Worm (Caenorhabditis elegans): ENCODE data around the gene srh-298.

Gene srh-298

ce11 chrV:17780285-17780684 is 38.4 kb upstream of the srh-298 start:
- TF ChIP-seq snpc-4 (GFP tag; optimal IDR thresholded peaks at IDR 0.05) (no peak), snpc-4 (tag; optimal IDR thresholded peaks at IDR 0.05) (peak in 1 of 4 experiments; percentile 10), nhr-80 (tag; optimal IDR thresholded peaks at IDR 0.05) (peak; percentile 56), unc-130 (GFP tag; optimal IDR thresholded peaks at IDR 0.05) (no peak)

DNA sequence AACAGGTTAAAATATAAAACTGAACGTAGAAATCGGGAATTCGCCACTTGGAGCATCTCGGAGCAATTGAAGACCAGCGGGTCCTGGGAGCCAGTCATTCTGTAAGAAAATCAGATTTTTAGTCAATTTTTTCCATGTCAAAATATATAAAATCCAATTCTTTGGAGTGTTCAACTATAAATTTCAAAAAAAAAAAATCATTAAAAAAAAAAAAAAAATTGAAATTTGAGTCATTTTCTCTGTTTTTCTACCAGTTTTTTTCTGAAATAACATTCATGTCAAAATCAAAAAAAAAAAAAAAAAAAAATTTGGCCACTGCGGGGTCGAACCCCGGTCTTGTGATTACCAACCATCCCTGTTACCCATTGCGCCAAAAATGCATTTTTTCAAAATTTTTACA is 35.1 kb upstream of the srh-298 start, which contains the start of gene srab-12:
srab-12 (minus strand) TSS at position 101 of the 400 bp plus-strand sequence.
- TF ChIP-seq attf-6 (GFP tag; IDR thresholded peaks at IDR 0.05) (no peak), F49E8.2 (tag; optimal IDR thresholded peaks at IDR 0.05; ENCODE audit: insufficient read depth) (no peak), nhr-27 (tag; optimal IDR thresholded peaks at IDR 0.05) (no peak), B0019.2 (GFP tag; conservative IDR thresholded peaks at IDR 0.05) (no peak), rpc-1 (optimal IDR thresholded peaks at IDR 0.05) (no peak), rpc-1 (tag; optimal IDR thresholded peaks at IDR 0.05) (no peak), C06A6.2 (GFP tag; conservative IDR thresholded peaks at IDR 0.05) (no peak), egrh-3 (GFP tag; IDR thresholded peaks at IDR 0.05) (no peak), tlf-1 (GFP tag; optimal IDR thresholded peaks at IDR 0.05) (no peak), madf-10 (tag; optimal IDR thresholded peaks at IDR 0.05) (no peak), dpff-1 (tag; optimal IDR thresholded peaks at IDR 0.05) (no peak), nhr-120 (GFP tag; IDR thresholded peaks at IDR 0.05) (no peak), ceh-100 (GFP tag; IDR thresholded peaks at IDR 0.05) (no peak), F33H1.4 (GFP tag; IDR thresholded peaks at IDR 0.05) (no peak), ceh-91 (GFP tag; IDR thresholded peaks at IDR 0.05) (no peak), him-1 (tag; optimal IDR thresholded peaks at IDR 0.05) (no peak)

DNA sequence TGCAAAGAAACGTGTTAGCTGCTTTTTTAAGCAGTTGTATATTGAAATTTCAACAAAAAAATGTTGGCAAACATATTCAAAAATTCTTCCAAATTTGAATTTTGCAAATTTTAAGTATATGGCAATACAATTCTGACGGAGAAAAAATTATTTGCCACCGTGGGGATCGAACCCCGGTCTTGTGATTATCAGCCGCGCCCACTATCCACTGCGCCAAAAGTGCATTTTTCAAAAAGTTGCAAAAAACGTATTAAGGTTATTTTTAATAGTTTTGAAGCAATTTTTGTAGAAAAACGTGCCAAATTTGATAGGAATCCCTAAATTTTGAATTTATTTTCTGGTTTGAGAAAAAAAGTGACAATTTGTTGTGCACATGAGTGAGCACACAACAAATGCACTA is 34.3 kb upstream of the srh-298 start:
- TF ChIP-seq rpc-1 (optimal IDR thresholded peaks at IDR 0.05) (no peak), rpc-1 (tag; optimal IDR thresholded peaks at IDR 0.05) (peak; percentile 41), hmg-20 (GFP tag; IDR thresholded peaks at IDR 0.05) (no peak), tbp1 (GFP tag; optimal IDR thresholded peaks at IDR 0.05) (peak; percentile 53)

- TF ChIP-seq hmg-20 (GFP tag; IDR thresholded peaks at IDR 0.05) (no peak), ztf-22 (GFP tag; optimal IDR thresholded peaks at IDR 0.05) (no peak), F57C9.4 (tag; optimal IDR thresholded peaks at IDR 0.05) (no peak), ekl-4 (GFP tag; IDR thresholded peaks at IDR 0.05) (no peak), K11D2.4 (GFP tag; IDR thresholded peaks at IDR 0.05) (no peak), ztf-28 (GFP tag; IDR thresholded peaks at IDR 0.05) (no peak), B0261.1 (tag; optimal IDR thresholded peaks at IDR 0.05) (no peak), attf-6 (GFP tag; IDR thresholded peaks at IDR 0.05) (no peak)
Observed at ce11 chrV:17790191-17790590, 28.5 kb upstream of the srh-298 start, which contains the start of gene srh-290. TSS of gene srh-290 (plus strand) at chrV:17790491.

DNA sequence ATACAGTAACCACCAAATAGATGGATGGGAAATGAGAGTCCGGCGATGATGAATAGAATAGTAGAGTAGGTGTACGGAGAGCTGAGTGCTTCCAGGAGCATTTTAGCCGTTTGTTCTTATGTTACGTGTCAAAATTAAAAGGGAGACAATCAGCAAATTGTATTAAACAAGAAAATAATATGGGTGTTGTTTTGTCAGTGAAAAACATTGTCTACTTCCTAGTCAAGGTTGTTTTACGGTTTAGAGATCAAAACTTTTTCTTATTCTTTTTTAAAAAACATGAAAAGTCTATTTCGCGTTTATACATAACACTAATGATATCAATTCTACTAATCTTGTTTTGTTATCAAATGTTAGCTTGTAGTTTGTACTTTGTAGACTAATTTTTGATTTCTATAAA is 24.7 kb upstream of the srh-298 start, which contains the start of gene srh-289:
srh-289 (minus strand) TSS at position 101 of the 400 bp plus-strand sequence.
- TF ChIP-seq ccch-3 (GFP tag; optimal IDR thresholded peaks at IDR 0.05), result no peak
- no peak for TF ChIP-seq aptf-2 (GFP tag; conservative IDR thresholded peaks at IDR 0.05)
- TF ChIP-seq snpc-1.1 (tag; optimal IDR thresholded peaks at IDR 0.05; ENCODE audit: insufficient read depth), result no peak
- no peak for TF ChIP-seq snpc-3.4 (tag; optimal IDR thresholded peaks at IDR 0.05)
- no peak for TF ChIP-seq mel-28 (tag; optimal IDR thresholded peaks at IDR 0.05; ENCODE audit: borderline replicate concordance)
- no peak for TF ChIP-seq F55B11.4 (tag; optimal IDR thresholded peaks at IDR 0.05; ENCODE audit: borderline replicate concordance, insufficient read depth)
- no peak for TF ChIP-seq F57A8.1 (GFP tag; optimal IDR thresholded peaks at IDR 0.05)
- no peak for TF ChIP-seq T26A5.8 (tag; optimal IDR thresholded peaks at IDR 0.05)
- no peak for TF ChIP-seq ztf-25 (GFP tag; IDR thresholded peaks at IDR 0.05)
- TF ChIP-seq pha-4 (tag; optimal IDR thresholded peaks at IDR 0.05), result no peak
- TF ChIP-seq ama-1 (optimal IDR thresholded peaks at IDR 0.05), result no peak
- no peak for TF ChIP-seq ama-1 (GFP tag; optimal IDR thresholded peaks at IDR 0.05)
- no peak for TF ChIP-seq pbrm-1 (GFP tag; IDR thresholded peaks at IDR 0.05)
- TF ChIP-seq athp-1 (tag; optimal IDR thresholded peaks at IDR 0.05), result no peak
- TF ChIP-seq snpc-1.3 (tag; optimal IDR thresholded peaks at IDR 0.05; ENCODE audit: insufficient read depth), result no peak
- no peak for TF ChIP-seq rec-8 (tag; optimal IDR thresholded peaks at IDR 0.05)
